Fruit fly (Drosophila melanogaster) whole organism, wandering third instar larva: ENCODE data around the gene Pdcd4.

Source experiments
- CrebA ChIP-seq: fragments of 200-800 bp; sonication (Bioruptor generic); optimal IDR thresholded peaks from 2 replicates; lab custom pipeline; 2016; ENCODE audit warnings: missing biosample characterization, mild to moderate bottlenecking, missing genetic modification characterization, borderline replicate concordance
- Hnf4 ChIP-seq: fragments of 200-800 bp; sonication (Bioruptor generic); optimal IDR thresholded peaks from 2 replicates; lab custom pipeline; 2016; ENCODE audit warnings: missing biosample characterization, mild to moderate bottlenecking, missing genetic modification characterization
- Hr78 ChIP-seq: fragments of >200 bp; optimal IDR thresholded peaks from 2 replicates; lab custom pipeline; 2017; ENCODE audit warnings: missing biosample characterization, missing genetic modification characterization
- Hr83 ChIP-seq: fragments of 200-300 bp; sonication (Bioruptor generic); optimal IDR thresholded peaks from 2 replicates; lab custom pipeline; 2016; ENCODE audit warnings: missing biosample characterization, mild to moderate bottlenecking, missing genetic modification characterization, moderate library complexity; ENCODE audit not compliant: poor library complexity, severe bottlenecking
- Jra ChIP-seq: sonication (Bioruptor generic); optimal IDR thresholded peaks from 2 replicates; lab custom pipeline; 2016; ENCODE audit warnings: missing biosample characterization, missing genetic modification characterization
- OdsH ChIP-seq: fragments of 200-800 bp; sonication (Bioruptor generic); optimal IDR thresholded peaks from 2 replicates; lab custom pipeline; 2016; ENCODE audit warnings: missing biosample characterization, mild to moderate bottlenecking, missing genetic modification characterization
- br ChIP-seq: fragments of 200-800 bp; sonication (Bioruptor generic); optimal IDR thresholded peaks from 2 replicates; lab custom pipeline; 2016; ENCODE audit warnings: missing biosample characterization, missing genetic modification characterization
- ey ChIP-seq: fragments of 200-800 bp; sonication (Bioruptor generic); optimal IDR thresholded peaks from 2 replicates; lab custom pipeline; 2016; ENCODE audit warnings: missing biosample characterization, missing genetic modification characterization
- foxo ChIP-seq, 2 experiments: fragments of 200-800 bp; sonication (Bioruptor generic); optimal IDR thresholded peaks; 2 replicates in 1 of 2; 3 replicates in 1 of 2; lab custom pipeline; 2016 to 2017; ENCODE audit warnings: missing biosample characterization in 2 of 2, missing genetic modification characterization in 2 of 2
- jim ChIP-seq: fragments of 175-275, 200-325 bp; sonication (Bioruptor generic); optimal IDR thresholded peaks from 2 replicates; lab custom pipeline; 2016; ENCODE audit warnings: missing biosample characterization, mild to moderate bottlenecking, missing genetic modification characterization
- rgr ChIP-seq: fragments of 200-800 bp; sonication (Bioruptor generic); optimal IDR thresholded peaks from 3 replicates; lab custom pipeline; 2016; ENCODE audit warnings: missing biosample characterization, mild to moderate bottlenecking, missing genetic modification characterization
- tai ChIP-seq: sonication (Bioruptor generic); optimal IDR thresholded peaks from 2 replicates; lab custom pipeline; 2016; ENCODE audit warnings: missing biosample characterization, missing genetic modification characterization

DNA sequence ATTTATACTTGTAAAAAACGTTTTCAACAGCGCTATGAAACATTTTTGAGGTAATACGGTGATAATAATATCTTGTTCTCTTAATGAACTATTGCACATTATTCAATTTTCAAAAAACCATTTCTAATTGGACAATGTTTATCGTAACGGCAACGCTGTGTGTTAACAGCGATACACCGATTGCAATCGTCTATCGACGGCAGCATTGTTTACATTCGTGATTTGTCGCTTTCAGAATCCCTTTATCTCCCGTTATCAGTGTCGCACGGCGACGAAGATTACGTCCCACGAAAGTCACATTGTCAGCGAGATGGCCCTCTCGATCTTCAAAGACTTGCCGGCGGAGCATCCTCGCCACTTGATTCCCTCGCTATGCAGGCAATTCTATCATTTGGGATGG, 17.3 kb downstream of the Pdcd4 start, which contains the start of gene CG11134:
- TF ChIP-seq Hr78 (GFP tag; lab: Kevin White, UChicago) = no peak
- no peak for TF ChIP-seq rgr (GFP tag; lab: Kevin White, UChicago)
- no peak for TF ChIP-seq br
- no peak for TF ChIP-seq foxo (GFP tag; optimal IDR thresholded peaks at IDR 0.05; lab: Kevin White, UChicago)
- TF ChIP-seq CrebA (GFP tag; lab: Kevin White, UChicago) = no peak
- TF ChIP-seq Hnf4 = no peak
- TF ChIP-seq jim = no peak
- no peak for TF ChIP-seq tai (GFP tag; lab: Kevin White, UChicago)
- TF ChIP-seq Hr83 = no peak
- TF ChIP-seq ey = no peak
- no peak for TF ChIP-seq OdsH (GFP tag; lab: Kevin White, UChicago)
- TF ChIP-seq Jra (GFP tag; lab: Kevin White, UChicago) = no peak
